Worm (Caenorhabditis elegans): ENCODE results near the gene F59A6.12.
A peak's percentile ranks its signal among the peaks of the same experiment; 100 is the strongest.

Gene F59A6.12

DNA sequence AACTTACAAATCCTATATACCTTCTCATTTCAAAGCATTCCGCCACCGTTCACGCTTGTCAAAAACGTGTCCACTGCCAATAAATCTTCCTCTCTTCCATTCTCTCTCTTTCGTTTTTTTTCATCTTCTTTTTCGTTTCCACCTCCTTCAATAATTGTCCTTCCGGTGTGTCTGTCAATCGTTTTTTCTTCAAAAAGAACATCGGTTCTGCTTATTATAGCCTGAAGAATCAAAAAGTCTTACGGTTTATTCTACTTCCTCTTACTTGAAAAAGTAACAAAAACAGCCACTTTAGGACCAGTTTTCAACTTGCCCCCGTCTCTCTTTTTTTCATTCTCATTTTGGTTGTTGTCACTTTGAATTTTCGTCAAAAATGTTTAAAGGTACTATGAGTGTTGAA lies 37.4 kb upstream of the F59A6.12 start (continued):
- TF ChIP-seq grh-1 (GFP tag; IDR thresholded peaks at IDR 0.05) (peak; percentile 48), ces-1 (GFP tag; optimal IDR thresholded peaks at IDR 0.05) (no peak), nhr-11 (tag; optimal IDR thresholded peaks at IDR 0.05) (no peak), lir-3 (tag; optimal IDR thresholded peaks at IDR 0.05; ENCODE audit: poor library complexity) (no peak), hpl-2 (GFP tag; optimal IDR thresholded peaks at IDR 0.05) (no peak), hlh-17 (GFP tag; optimal IDR thresholded peaks at IDR 0.05; ENCODE audit: borderline replicate concordance) (no peak), lin-14 (GFP tag; optimal IDR thresholded peaks at IDR 0.05) (peak; percentile 43), ama-1 (optimal IDR thresholded peaks at IDR 0.05) (no peak), sox-4 (tag; optimal IDR thresholded peaks at IDR 0.05) (no peak), elt-3 (tag; optimal IDR thresholded peaks at IDR 0.05) (no peak), lin-15B (tag; optimal IDR thresholded peaks at IDR 0.05) (no peak), nhr-71 (tag; optimal IDR thresholded peaks at IDR 0.05) (no peak), nhr-19 (GFP tag; conservative IDR thresholded peaks at IDR 0.05) (no peak), unc-62 (GFP tag; optimal IDR thresholded peaks at IDR 0.05) (no peak), lin-35 (GFP tag; optimal IDR thresholded peaks at IDR 0.05) (peak in 1 of 2 experiments; percentile 15), unc-130 (tag; optimal IDR thresholded peaks at IDR 0.05) (no peak), snu-23 (GFP tag; optimal IDR thresholded peaks at IDR 0.05) (no peak), irx-1 (tag; optimal IDR thresholded peaks at IDR 0.05) (no peak), unc-30 (tag; optimal IDR thresholded peaks at IDR 0.05) (no peak), blmp-1 (tag; optimal IDR thresholded peaks at IDR 0.05) (peak; percentile 42), mef-2 (tag; optimal IDR thresholded peaks at IDR 0.05) (no peak), xbp-1 (tag; optimal IDR thresholded peaks at IDR 0.05) (no peak), egl-27 (tag; optimal IDR thresholded peaks at IDR 0.05) (no peak), vab-15 (tag; optimal IDR thresholded peaks at IDR 0.05) (no peak), F16B12.6 (tag; optimal IDR thresholded peaks at IDR 0.05) (no peak)

DNA sequence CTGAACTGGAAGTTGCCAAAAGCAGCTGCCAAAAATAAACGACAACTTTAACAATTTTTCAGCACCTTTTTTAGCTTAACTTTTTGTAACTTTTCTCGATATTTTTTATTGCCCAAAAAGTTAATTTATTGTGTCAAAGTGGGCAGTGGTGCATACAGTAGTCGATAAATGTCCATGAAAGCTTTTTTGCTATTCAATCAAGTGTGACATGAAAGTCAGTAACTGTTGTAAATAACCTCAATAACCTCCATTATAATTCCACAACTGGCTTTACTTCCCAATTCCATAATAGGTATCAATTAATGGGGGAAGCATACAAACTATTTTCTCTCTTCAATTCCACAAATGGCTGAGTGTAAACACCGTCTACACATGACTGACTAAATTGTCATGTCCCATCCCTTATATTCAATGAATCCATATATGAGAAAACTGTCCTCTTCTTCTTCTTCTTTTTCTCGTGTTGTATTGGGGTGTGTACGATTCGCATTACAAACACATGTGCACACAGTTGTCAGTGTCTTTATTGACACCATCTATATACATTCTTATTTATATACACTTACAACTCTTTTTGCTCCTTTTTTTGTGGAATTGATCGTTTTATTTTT lies 36.4 kb upstream of the F59A6.12 start:
- TF ChIP-seq ceh-82 (tag; optimal IDR thresholded peaks at IDR 0.05), result no peak
- no peak for TF ChIP-seq rnt-1 (tag; optimal IDR thresholded peaks at IDR 0.05)
- no peak for TF ChIP-seq fkh-4 (tag; optimal IDR thresholded peaks at IDR 0.05; ENCODE audit: borderline replicate concordance)
- TF ChIP-seq isw-1 (GFP tag; IDR thresholded peaks at IDR 0.05), result no peak
- no peak for TF ChIP-seq elt-3 (tag; optimal IDR thresholded peaks at IDR 0.05)
- no peak for TF ChIP-seq nhr-12 (tag; optimal IDR thresholded peaks at IDR 0.05)
- no peak for TF ChIP-seq ceh-63 (GFP tag; optimal IDR thresholded peaks at IDR 0.05)
- TF ChIP-seq unc-130 (tag; optimal IDR thresholded peaks at IDR 0.05), result no peak
- peak; percentile 4 for TF ChIP-seq mep-1 (tag; optimal IDR thresholded peaks at IDR 0.05)
- TF ChIP-seq nhr-71 (tag; optimal IDR thresholded peaks at IDR 0.05), result peak; percentile 23
- no peak for TF ChIP-seq skn-1 (tag; optimal IDR thresholded peaks at IDR 0.05)
- no peak for TF ChIP-seq hlh-4 (tag; optimal IDR thresholded peaks at IDR 0.05)
- TF ChIP-seq hlh-17 (GFP tag; optimal IDR thresholded peaks at IDR 0.05; ENCODE audit: borderline replicate concordance), result no peak
- TF ChIP-seq Y116A8C.19 (tag; optimal IDR thresholded peaks at IDR 0.05; ENCODE audit: borderline replicate concordance), result no peak
- peak; percentile 71 for TF ChIP-seq nhr-85 (tag)
- TF ChIP-seq mdl-1 (tag; optimal IDR thresholded peaks at IDR 0.05), result no peak
- no peak for TF ChIP-seq dsc-1 (tag; optimal IDR thresholded peaks at IDR 0.05)
- TF ChIP-seq C34B4.2 (tag; optimal IDR thresholded peaks at IDR 0.05), result no peak
- no peak for TF ChIP-seq nhr-11 (tag; optimal IDR thresholded peaks at IDR 0.05)
- TF ChIP-seq efl-1 (optimal IDR thresholded peaks at IDR 0.05), result no peak
- TF ChIP-seq efl-1 (GFP tag; optimal IDR thresholded peaks at IDR 0.05 in 1 of 2), result peak in 1 of 2 experiments; percentile 80
- TF ChIP-seq snu-23 (GFP tag; optimal IDR thresholded peaks at IDR 0.05), result peak; percentile 39
- TF ChIP-seq unc-98 (GFP tag; IDR thresholded peaks at IDR 0.05), result no peak
- TF ChIP-seq lin-14 (GFP tag; optimal IDR thresholded peaks at IDR 0.05), result peak; percentile 59
- no peak for TF ChIP-seq unc-30 (tag; optimal IDR thresholded peaks at IDR 0.05)
- TF ChIP-seq nhr-237 (tag; optimal IDR thresholded peaks at IDR 0.05), result no peak
- TF ChIP-seq ama-1 (optimal IDR thresholded peaks at IDR 0.05), result no peak
- no peak for TF ChIP-seq swsn-7 (tag; optimal IDR thresholded peaks at IDR 0.05)
- TF ChIP-seq unc-62 (GFP tag; optimal IDR thresholded peaks at IDR 0.05), result no peak
- no peak for TF ChIP-seq C04F5.9 (tag; optimal IDR thresholded peaks at IDR 0.05)
- peak; percentile 12 for TF ChIP-seq blmp-1 (tag; optimal IDR thresholded peaks at IDR 0.05)
- TF ChIP-seq pag-3 (tag; optimal IDR thresholded peaks at IDR 0.05; ENCODE audit: borderline replicate concordance, insufficient read depth), result no peak
- TF ChIP-seq lir-3 (tag; optimal IDR thresholded peaks at IDR 0.05; ENCODE audit: poor library complexity), result peak; percentile 5
- no peak for TF ChIP-seq fos-1 (tag; optimal IDR thresholded peaks at IDR 0.05)
- TF ChIP-seq ceh-88 (GFP tag; IDR thresholded peaks at IDR 0.05), result no peak
- peak in 1 of 2 experiments; percentile 49 for TF ChIP-seq lin-35 (GFP tag; optimal IDR thresholded peaks at IDR 0.05)
- no peak for TF ChIP-seq lin-13 (GFP tag; optimal IDR thresholded peaks at IDR 0.05)
- TF ChIP-seq lin-39 (tag; optimal IDR thresholded peaks at IDR 0.05), result no peak

Measured in whole organism, L1 larva.